Worm (Caenorhabditis elegans): Measurements from ENCODE around the gene srz-103.
A peak's percentile ranks its signal among the peaks of the same experiment; 100 is the strongest.

Gene srz-103

DNA sequence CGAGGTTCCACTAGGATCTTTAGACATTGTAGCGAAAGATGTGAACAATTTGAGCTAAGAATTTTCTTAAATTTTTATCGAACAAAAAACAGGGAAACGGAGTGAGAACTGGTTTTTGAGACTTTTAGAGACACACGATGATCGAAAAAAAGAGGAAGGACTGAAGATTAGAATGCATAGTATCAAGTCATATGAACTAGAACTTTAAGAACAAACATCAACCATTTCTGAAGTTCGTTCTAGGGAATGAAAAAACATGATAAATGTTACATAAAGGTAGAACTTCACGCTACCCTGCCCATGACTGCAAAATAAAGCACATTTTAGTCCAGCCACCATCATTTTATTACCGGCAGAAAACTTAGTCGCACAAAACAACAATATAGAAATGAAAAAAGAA is 32.8 kb downstream of the srz-103 start, which contains the start of gene W06G6.9:
Gene W06G6.9, minus strand, starts transcription at position 101 of the 400 bp plus-strand sequence.
- TF ChIP-seq hrde-1 (tag; optimal IDR thresholded peaks at IDR 0.05; ENCODE audit: borderline replicate concordance), result no peak
- TF ChIP-seq attf-5 (GFP tag; optimal IDR thresholded peaks at IDR 0.05), result no peak
- no peak for TF ChIP-seq cebp-2 (GFP tag; IDR thresholded peaks at IDR 0.05)
- no peak for TF ChIP-seq egl-44 (GFP tag; IDR thresholded peaks at IDR 0.05)
- no peak for TF ChIP-seq zfh-2 (GFP tag; conservative IDR thresholded peaks at IDR 0.05)
- TF ChIP-seq K12H6.12 (tag; optimal IDR thresholded peaks at IDR 0.05), result no peak
- TF ChIP-seq T26A5.8 (tag; optimal IDR thresholded peaks at IDR 0.05), result no peak

DNA sequence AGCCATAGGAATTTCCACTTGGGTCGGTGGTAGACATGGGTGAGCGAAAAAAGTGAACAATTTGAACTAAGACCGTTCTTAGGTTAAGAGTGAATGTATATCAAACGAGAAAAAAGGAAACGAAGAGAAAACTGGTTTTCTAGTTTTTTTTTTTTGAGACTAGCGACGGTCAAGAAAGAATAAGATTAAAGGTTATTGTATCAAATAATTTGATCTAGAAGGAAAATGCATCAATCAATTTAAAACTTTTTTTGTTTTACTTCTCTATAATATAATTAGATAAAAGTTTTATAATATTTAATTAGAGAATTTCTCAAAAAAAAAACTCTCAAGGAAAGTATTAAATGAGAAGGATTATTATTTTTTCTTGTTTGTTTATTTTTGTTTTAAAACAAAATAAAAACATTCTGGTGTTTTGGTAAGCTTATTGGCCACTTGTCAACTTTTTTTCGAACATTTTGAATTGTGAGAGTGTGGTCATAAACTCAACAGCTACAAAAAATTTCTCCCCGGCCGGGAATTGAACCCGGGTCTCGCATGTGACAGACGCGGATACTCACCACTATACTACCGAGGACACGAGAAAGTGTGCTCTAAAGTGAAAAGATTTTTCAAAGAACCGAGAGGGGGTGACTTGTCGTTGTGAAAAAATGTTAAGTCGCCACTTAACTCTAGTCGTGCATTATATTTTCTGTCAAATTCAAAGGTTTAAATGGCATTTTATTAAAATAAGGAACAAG is 33.8 kb downstream of the srz-103 start, which contains the start of gene W06G6.17:
Gene W06G6.17, minus strand, starts transcription at position 51 of the 740 bp plus-strand sequence.
- TF ChIP-seq efl-1 (GFP tag; optimal IDR thresholded peaks at IDR 0.05), result no peak
- no peak for TF ChIP-seq hsf-1 (GFP tag; IDR thresholded peaks at IDR 0.05)
- no peak for TF ChIP-seq attf-3 (GFP tag; conservative IDR thresholded peaks at IDR 0.05)
- TF ChIP-seq F37B4.10 (GFP tag; IDR thresholded peaks at IDR 0.05), result no peak
- no peak for TF ChIP-seq B0019.2 (GFP tag; conservative IDR thresholded peaks at IDR 0.05)
- TF ChIP-seq dox-1 (GFP tag; IDR thresholded peaks at IDR 0.05), result no peak
- no peak for TF ChIP-seq sea-2 (GFP tag; IDR thresholded peaks at IDR 0.05)
- TF ChIP-seq attf-6 (GFP tag; IDR thresholded peaks at IDR 0.05), result peak; percentile 72; the same call in 1 of the 2 replicates
- peak; percentile 33; the same call in 1 of the 2 replicates for TF ChIP-seq hmg-1.2 (GFP tag; IDR thresholded peaks at IDR 0.05)
- no peak for TF ChIP-seq C17E4.6 (GFP tag; IDR thresholded peaks at IDR 0.05)
- no peak for TF ChIP-seq akir-1 (GFP tag; optimal IDR thresholded peaks at IDR 0.05)
- peak; percentile 63 for TF ChIP-seq rpc-1 (optimal IDR thresholded peaks at IDR 0.05)
- peak; percentile 78 for TF ChIP-seq rpc-1 (tag; optimal IDR thresholded peaks at IDR 0.05)
- no peak for TF ChIP-seq mxl-1 (tag; optimal IDR thresholded peaks at IDR 0.05)
- no peak for TF ChIP-seq ztf-22 (GFP tag; optimal IDR thresholded peaks at IDR 0.05)
- TF ChIP-seq madf-3 (GFP tag; IDR thresholded peaks at IDR 0.05), result no peak
- TF ChIP-seq D2030.7 (GFP tag; IDR thresholded peaks at IDR 0.05), result no peak
- no peak for TF ChIP-seq ceh-79 (tag; optimal IDR thresholded peaks at IDR 0.05)
- no peak for TF ChIP-seq F10E7.11 (tag; optimal IDR thresholded peaks at IDR 0.05)
- no peak for TF ChIP-seq unc-62 (GFP tag; optimal IDR thresholded peaks at IDR 0.05)
- peak; percentile 48 for TF ChIP-seq nhr-90 (tag; optimal IDR thresholded peaks at IDR 0.05)
- no peak for TF ChIP-seq ceh-58 (GFP tag; IDR thresholded peaks at IDR 0.05)
- TF ChIP-seq sptf-2 (GFP tag; optimal IDR thresholded peaks at IDR 0.05), result no peak
- TF ChIP-seq ztf-25 (GFP tag; IDR thresholded peaks at IDR 0.05), result 0 out of 2 replicates have a peak, but pooled peaks have one; percentile 20
- TF ChIP-seq let-607 (tag; optimal IDR thresholded peaks at IDR 0.05), result no peak
- no peak for TF ChIP-seq bed-1 (GFP tag; IDR thresholded peaks at IDR 0.05)
- TF ChIP-seq dpff-1 (tag; optimal IDR thresholded peaks at IDR 0.05), result no peak
- no peak for TF ChIP-seq ceh-100 (GFP tag; IDR thresholded peaks at IDR 0.05)
- no peak for TF ChIP-seq zfh-2 (GFP tag; conservative IDR thresholded peaks at IDR 0.05)
- TF ChIP-seq lin-26 (GFP tag; IDR thresholded peaks at IDR 0.05), result peak; percentile 62; the same call in 1 of the 2 replicates
- no peak for TF ChIP-seq repo-1 (tag; optimal IDR thresholded peaks at IDR 0.05)
- no peak for TF ChIP-seq mes-4 (tag; optimal IDR thresholded peaks at IDR 0.05)
- TF ChIP-seq him-1 (tag; optimal IDR thresholded peaks at IDR 0.05), result peak; percentile 56
- no peak for TF ChIP-seq T07F8.4 (tag; optimal IDR thresholded peaks at IDR 0.05)
- TF ChIP-seq ceh-40 (GFP tag; IDR thresholded peaks at IDR 0.05), result no peak
- no peak for TF ChIP-seq B0336.3 (GFP tag; IDR thresholded peaks at IDR 0.05)
- peak; percentile 56 for TF ChIP-seq die-1 (tag; optimal IDR thresholded peaks at IDR 0.05)
- TF ChIP-seq snpc-1.1 (tag; optimal IDR thresholded peaks at IDR 0.05; ENCODE audit: insufficient read depth), result peak; percentile 56
- TF ChIP-seq B0261.1 (tag; optimal IDR thresholded peaks at IDR 0.05), result peak; percentile 64
- peak; percentile 15 for TF ChIP-seq snpc-4 (GFP tag; optimal IDR thresholded peaks at IDR 0.05)
- TF ChIP-seq snpc-4 (tag; optimal IDR thresholded peaks at IDR 0.05), result peak in 3 of 4 experiments; percentile 42 to 86 (median 79)
